Worm (Caenorhabditis elegans): ENCODE measurements around the gene npr-24.
A peak's percentile ranks its signal among the peaks of the same experiment; 100 is the strongest.

The npr-24 gene

DNA sequence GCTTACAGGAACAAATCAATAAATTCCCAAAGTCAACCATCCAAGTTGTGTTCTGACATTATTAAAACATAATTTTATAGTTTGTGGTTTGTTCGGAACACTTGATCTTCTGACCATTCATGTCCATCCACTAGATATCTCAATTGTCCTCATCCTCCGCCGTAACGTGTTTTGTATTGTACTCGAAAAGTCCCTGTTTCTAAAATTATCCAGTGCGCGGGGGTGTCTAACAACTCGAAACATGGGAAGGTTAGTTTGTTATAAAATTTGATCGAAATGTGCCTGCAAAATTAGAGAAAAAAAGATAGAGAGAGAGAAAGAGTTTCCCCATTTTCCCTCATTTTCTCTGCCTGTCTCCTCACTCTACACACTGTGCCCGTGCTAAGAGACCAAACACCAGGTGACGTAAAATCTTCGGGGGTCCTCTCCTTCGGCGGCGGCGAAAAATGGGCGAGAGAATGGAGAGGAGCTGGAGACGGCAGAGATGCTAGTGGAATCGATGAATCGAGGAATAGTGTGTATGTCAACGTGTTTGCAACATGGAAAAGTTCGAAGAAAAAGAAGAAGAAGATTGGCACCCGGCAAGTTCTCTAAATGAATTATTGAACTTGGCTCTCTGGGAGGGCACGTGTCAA lies 19.0 kb upstream of the npr-24 start (continued):
- peak; percentile 84 for TF ChIP-seq gei-8 (GFP tag; optimal IDR thresholded peaks at IDR 0.05)
- no peak for TF ChIP-seq nhr-41 (GFP tag; IDR thresholded peaks at IDR 0.05)
- TF ChIP-seq aha-1 (tag): peak; percentile 95
- no peak for TF ChIP-seq aly-2 (tag; optimal IDR thresholded peaks at IDR 0.05)
- TF ChIP-seq nhr-6 (tag; optimal IDR thresholded peaks at IDR 0.05): peak; percentile 26
- TF ChIP-seq mep-1 (tag; optimal IDR thresholded peaks at IDR 0.05): peak; percentile 84
- TF ChIP-seq unc-62 (GFP tag; optimal IDR thresholded peaks at IDR 0.05 in 1 of 2): peak in 1 of 2 experiments; percentile 92
- TF ChIP-seq unc-62 (tag; optimal IDR thresholded peaks at IDR 0.05): no peak
- TF ChIP-seq hif-1 (tag; optimal IDR thresholded peaks at IDR 0.05): peak in 1 of 2 experiments; percentile 67
- TF ChIP-seq zip-2 (tag; optimal IDR thresholded peaks at IDR 0.05): no peak
- TF ChIP-seq ZK546.5 (tag; optimal IDR thresholded peaks at IDR 0.05): no peak
- TF ChIP-seq dmd-6 (GFP tag; IDR thresholded peaks at IDR 0.05): peak; percentile 98
- TF ChIP-seq mdt-29 (GFP tag; IDR thresholded peaks at IDR 0.05): no peak
- TF ChIP-seq ceh-20 (GFP tag; IDR thresholded peaks at IDR 0.05): peak; percentile 88
- TF ChIP-seq pha-4 (GFP tag; IDR thresholded peaks at IDR 0.05): peak; percentile 68
- no peak for TF ChIP-seq pha-4 (tag; optimal IDR thresholded peaks at IDR 0.05)
- TF ChIP-seq vab-7 (GFP tag; IDR thresholded peaks at IDR 0.05): no peak
- peak; percentile 66 for TF ChIP-seq mes-2 (tag; optimal IDR thresholded peaks at IDR 0.05; ENCODE audit: poor library complexity, severe bottlenecking)
- TF ChIP-seq tra-1 (GFP tag; IDR thresholded peaks at IDR 0.05): peak; percentile 92
- peak; percentile 77 for TF ChIP-seq nhr-25 (tag; optimal IDR thresholded peaks at IDR 0.05; ENCODE audit: borderline replicate concordance, insufficient read depth)
- TF ChIP-seq nhr-102 (tag; optimal IDR thresholded peaks at IDR 0.05): peak; percentile 59
- peak; percentile 29 for TF ChIP-seq lin-13 (GFP tag; optimal IDR thresholded peaks at IDR 0.05)
- TF ChIP-seq set-16 (GFP tag; IDR thresholded peaks at IDR 0.05): no peak
- peak; percentile 80 for TF ChIP-seq dve-1 (tag; optimal IDR thresholded peaks at IDR 0.05; ENCODE audit: insufficient read depth)
- peak; percentile 74 for TF ChIP-seq hmg-1.1 (GFP tag; IDR thresholded peaks at IDR 0.05)
- peak; percentile 85 for TF ChIP-seq hlh-30 (tag; optimal IDR thresholded peaks at IDR 0.05; ENCODE audit: insufficient read depth)
- TF ChIP-seq daf-16 (GFP tag; optimal IDR thresholded peaks at IDR 0.05): peak; percentile 19 to 86
- TF ChIP-seq daf-16 (tag; optimal IDR thresholded peaks at IDR 0.05): peak; percentile 73
- TF ChIP-seq ceh-82 (tag; optimal IDR thresholded peaks at IDR 0.05): no peak
- TF ChIP-seq zfp-2 (tag; optimal IDR thresholded peaks at IDR 0.05): no peak
- peak; percentile 52 for TF ChIP-seq ces-1 (GFP tag; optimal IDR thresholded peaks at IDR 0.05)
- no peak for TF ChIP-seq ceh-32 (tag; optimal IDR thresholded peaks at IDR 0.05; ENCODE audit: poor library complexity)
- TF ChIP-seq daf-12 (tag; optimal IDR thresholded peaks at IDR 0.05): no peak
- no peak for TF ChIP-seq ztf-11 (tag; optimal IDR thresholded peaks at IDR 0.05)
- no peak for TF ChIP-seq daf-8 (GFP tag; IDR thresholded peaks at IDR 0.05)
- TF ChIP-seq saeg-2 (GFP tag; IDR thresholded peaks at IDR 0.05): 0 out of 2 replicates have a peak, but pooled peaks have one; percentile 43
- no peak for TF ChIP-seq F26F4.8 (GFP tag; conservative IDR thresholded peaks at IDR 0.05)
- peak; percentile 1 for TF ChIP-seq dpl-1 (GFP tag; optimal IDR thresholded peaks at IDR 0.05)
- TF ChIP-seq nhr-77 (tag; optimal IDR thresholded peaks at IDR 0.05): peak; percentile 80
- peak; percentile 84 for TF ChIP-seq rbr-2 (tag; optimal IDR thresholded peaks at IDR 0.05)
- peak; percentile 93 to 94 for TF ChIP-seq mdl-1 (tag; optimal IDR thresholded peaks at IDR 0.05)
- peak; percentile 27 for TF ChIP-seq F37D6.2 (tag; optimal IDR thresholded peaks at IDR 0.05)
- peak; percentile 63 for TF ChIP-seq fkh-10 (GFP tag; optimal IDR thresholded peaks at IDR 0.05)
- peak; percentile 97 for TF ChIP-seq hlh-11 (tag; optimal IDR thresholded peaks at IDR 0.05)
- no peak for TF ChIP-seq egl-43 (GFP tag; IDR thresholded peaks at IDR 0.05)
- no peak for TF ChIP-seq lin-38 (GFP tag; IDR thresholded peaks at IDR 0.05)
- TF ChIP-seq zip-11 (GFP tag; IDR thresholded peaks at IDR 0.05): no peak

All from whole organism, L4 larva.